Worm (Caenorhabditis elegans) whole organism, L1 larva: Measurements from ENCODE around the gene asah-2.

ENCODE experiments used
- C04F5.9 ChIP-seq: sonication (generic microtip); optimal IDR thresholded peaks from 2 replicates; lab custom pipeline; 2016; ENCODE audit warnings: missing genetic modification characterization, missing compliant biosample characterization
- C16A3.4 ChIP-seq: fragments of 150-350 bp; optimal IDR thresholded peaks from 2 replicates; lab custom pipeline; 2014; ENCODE audit warnings: missing biosample characterization, missing genetic modification characterization
- Y116A8C.19 ChIP-seq: sonication (generic microtip); optimal IDR thresholded peaks from 2 replicates; lab custom pipeline; 2016; ENCODE audit warnings: missing compliant biosample characterization, missing genetic modification characterization, borderline replicate concordance
- aha-1 ChIP-seq: fragments of 150-350 bp; optimal IDR thresholded peaks from 2 replicates; lab custom pipeline; 2014; ENCODE audit warnings: missing biosample characterization, missing genetic modification characterization
- alr-1 ChIP-seq: fragments of 200-800 bp; sonication (Bioruptor generic); optimal IDR thresholded peaks from 2 replicates; lab custom pipeline; 2018; ENCODE audit warnings: borderline replicate concordance, mild to moderate bottlenecking, missing genetic modification characterization, missing compliant biosample characterization
- aly-2 ChIP-seq: fragments of 150-350 bp; optimal IDR thresholded peaks from 2 replicates; lab custom pipeline; 2014; ENCODE audit warnings: missing biosample characterization, missing genetic modification characterization
- ama-1 ChIP-seq: fragments of 150-350 bp; optimal IDR thresholded peaks from 2 replicates; lab custom pipeline; 2014
- ceh-8 ChIP-seq: fragments of 200-800 bp; sonication (Bioruptor generic); optimal IDR thresholded peaks from 2 replicates; lab custom pipeline; 2018; ENCODE audit warnings: mild to moderate bottlenecking, missing genetic modification characterization, moderate library complexity, missing compliant biosample characterization
- ceh-82 ChIP-seq, 3 experiments: fragments of 150-350 bp in 1 of 3; sonication (generic microtip) in 2 of 3; optimal IDR thresholded peaks; 2 replicates each; lab custom pipeline; 2014 to 2017; ENCODE audit warnings: missing biosample characterization in 3 of 3, missing genetic modification characterization in 3 of 3
- ces-1 ChIP-seq: fragments of 150-350 bp; optimal IDR thresholded peaks from 2 replicates; lab custom pipeline; 2014; ENCODE audit warnings: missing biosample characterization, missing genetic modification reagents, missing genetic modification characterization
- dpl-1 ChIP-seq, 3 experiments: fragments of 150-350 bp in 2 of 3; sonication (generic microtip) in 1 of 3; optimal IDR thresholded peaks; 2 replicates each; lab custom pipeline; 2014 to 2017; ENCODE audit warnings: missing biosample characterization in 3 of 3, missing genetic modification characterization in 3 of 3, missing genetic modification reagents in 3 of 3
- dsc-1 ChIP-seq: sonication (generic microtip); optimal IDR thresholded peaks from 2 replicates; lab custom pipeline; 2016; ENCODE audit warnings: mild to moderate bottlenecking, missing genetic modification characterization, missing compliant biosample characterization
- efl-1 ChIP-seq, 4 experiments: fragments of 150-350 bp; optimal IDR thresholded peaks in 3 of 4; peaks in 1 of 4; 1 replicate in 1 of 4; 2 replicates in 3 of 4; lab custom pipeline; 2014; ENCODE audit warnings: missing biosample characterization in 2 of 4, missing genetic modification characterization in 2 of 4, missing genetic modification reagents in 2 of 4
- efl-3 ChIP-seq: fragments of 200-800 bp; sonication (Bioruptor generic); optimal IDR thresholded peaks from 2 replicates; lab custom pipeline; 2018; ENCODE audit warnings: mild to moderate bottlenecking, missing genetic modification characterization, missing compliant biosample characterization
- fkh-8 ChIP-seq: sonication (generic microtip); optimal IDR thresholded peaks from 2 replicates; lab custom pipeline; 2016; ENCODE audit warnings: mild to moderate bottlenecking, missing genetic modification characterization, missing compliant biosample characterization
- grh-1 ChIP-seq: fragments of 200-800 bp; sonication (Bioruptor generic); IDR thresholded peaks from 2 replicates; pipeline ENCODE4 v1.3.6; 2022; ENCODE audit warnings: missing genetic modification reagents, missing genetic modification characterization, missing compliant biosample characterization
- hpl-2 ChIP-seq: fragments of 150-350 bp; optimal IDR thresholded peaks from 2 replicates; lab custom pipeline; 2014; ENCODE audit warnings: missing biosample characterization, missing genetic modification reagents, missing genetic modification characterization
- irx-1 ChIP-seq: sonication (generic microtip); optimal IDR thresholded peaks from 2 replicates; lab custom pipeline; 2016; ENCODE audit warnings: missing genetic modification characterization, missing compliant biosample characterization
- isw-1 ChIP-seq: fragments of 200-800 bp; sonication (Bioruptor generic); IDR thresholded peaks from 2 replicates; pipeline ENCODE4 v1.3.6; 2022; ENCODE audit warnings: missing genetic modification characterization, missing compliant biosample characterization
- lin-14 ChIP-seq: fragments of 200-800 bp; sonication (Bioruptor generic); optimal IDR thresholded peaks from 2 replicates; lab custom pipeline; 2018; ENCODE audit warnings: mild to moderate bottlenecking, missing genetic modification characterization, moderate library complexity, missing compliant biosample characterization
- lin-15B ChIP-seq: fragments of 150-350 bp; sonication (generic microtip); optimal IDR thresholded peaks from 3 replicates; lab custom pipeline; 2014; ENCODE audit warnings: missing biosample characterization, missing genetic modification characterization
- lin-35 ChIP-seq, 2 experiments: fragments of 150-350 bp; optimal IDR thresholded peaks; 2 replicates each; lab custom pipeline; 2014; ENCODE audit warnings: missing biosample characterization in 2 of 2, missing genetic modification characterization in 2 of 2, missing genetic modification reagents in 2 of 2
- lin-39 ChIP-seq: fragments of 150-350 bp; optimal IDR thresholded peaks from 2 replicates; lab custom pipeline; 2014; ENCODE audit warnings: missing biosample characterization, missing genetic modification reagents, missing genetic modification characterization
- lsy-2 ChIP-seq, 2 experiments: fragments of 150-350 bp; optimal IDR thresholded peaks; 2 replicates each; lab custom pipeline; 2014; ENCODE audit warnings: missing biosample characterization in 2 of 2, missing genetic modification characterization in 2 of 2
- mef-2 ChIP-seq: fragments of 150-350 bp; optimal IDR thresholded peaks from 2 replicates; lab custom pipeline; 2014; ENCODE audit warnings: missing biosample characterization, missing genetic modification characterization
- mep-1 ChIP-seq: fragments of 150-350 bp; optimal IDR thresholded peaks from 2 replicates; lab custom pipeline; 2014; ENCODE audit warnings: missing biosample characterization, missing genetic modification characterization
- nhr-11 ChIP-seq: fragments of 150-350 bp; optimal IDR thresholded peaks from 2 replicates; lab custom pipeline; 2014; ENCODE audit warnings: missing biosample characterization, missing genetic modification characterization
- nhr-47 ChIP-seq: sonication (generic microtip); optimal IDR thresholded peaks from 2 replicates; lab custom pipeline; 2016; ENCODE audit warnings: mild to moderate bottlenecking, missing genetic modification characterization, moderate library complexity, missing compliant biosample characterization
- nhr-76 ChIP-seq: sonication (generic microtip); optimal IDR thresholded peaks from 2 replicates; lab custom pipeline; 2017; ENCODE audit warnings: missing biosample characterization, missing genetic modification characterization
- nhr-77 ChIP-seq: fragments of 150-350 bp; optimal IDR thresholded peaks from 2 replicates; lab custom pipeline; 2014; ENCODE audit warnings: missing biosample characterization, missing genetic modification characterization
- nhr-84 ChIP-seq: sonication (generic microtip); optimal IDR thresholded peaks from 2 replicates; lab custom pipeline; 2017; ENCODE audit warnings: missing biosample characterization, missing genetic modification characterization
- rnt-1 ChIP-seq: sonication (generic microtip); optimal IDR thresholded peaks from 2 replicates; lab custom pipeline; 2016; ENCODE audit warnings: mild to moderate bottlenecking, missing genetic modification characterization, moderate library complexity, missing compliant biosample characterization
- skn-1 ChIP-seq: fragments of 150-350 bp; optimal IDR thresholded peaks from 2 replicates; lab custom pipeline; 2014; ENCODE audit warnings: missing biosample characterization, missing genetic modification characterization
- snpc-4 ChIP-seq: fragments of 150-350 bp; optimal IDR thresholded peaks from 2 replicates; lab custom pipeline; 2014; ENCODE audit warnings: missing biosample characterization, missing genetic modification characterization
- snu-23 ChIP-seq: sonication (generic microtip); optimal IDR thresholded peaks from 2 replicates; lab custom pipeline; 2016; ENCODE audit warnings: missing genetic modification characterization, missing compliant biosample characterization
- sox-4 ChIP-seq: sonication (generic microtip); optimal IDR thresholded peaks from 2 replicates; lab custom pipeline; 2016; ENCODE audit warnings: missing genetic modification characterization, missing compliant biosample characterization
- sptf-1 ChIP-seq: fragments of 150-350 bp; optimal IDR thresholded peaks from 2 replicates; lab custom pipeline; 2014; ENCODE audit warnings: missing biosample characterization, missing genetic modification characterization
- sup-37 ChIP-seq: fragments of 200-800 bp; sonication (Bioruptor generic); optimal IDR thresholded peaks from 2 replicates; lab custom pipeline; 2018; ENCODE audit warnings: mild to moderate bottlenecking, missing genetic modification characterization, missing compliant biosample characterization
- swsn-7 ChIP-seq: sonication (generic microtip); optimal IDR thresholded peaks from 2 replicates; lab custom pipeline; 2016; ENCODE audit warnings: missing genetic modification characterization, missing compliant biosample characterization
- vab-15 ChIP-seq: sonication (generic microtip); optimal IDR thresholded peaks from 2 replicates; lab custom pipeline; 2017; ENCODE audit warnings: missing genotype, mild to moderate bottlenecking, missing genetic modification characterization, missing compliant biosample characterization
- zag-1 ChIP-seq: fragments of 150-350 bp; optimal IDR thresholded peaks from 2 replicates; lab custom pipeline; 2014; ENCODE audit warnings: missing biosample characterization, missing genetic modification characterization
- zip-4 ChIP-seq: fragments of 200-800 bp; sonication (Bioruptor generic); optimal IDR thresholded peaks from 2 replicates; lab custom pipeline; 2018; ENCODE audit warnings: mild to moderate bottlenecking, missing genetic modification characterization, moderate library complexity, missing compliant biosample characterization
- ztf-4 ChIP-seq: fragments of 150-350 bp; optimal IDR thresholded peaks from 2 replicates; lab custom pipeline; 2014; ENCODE audit warnings: missing biosample characterization, missing genetic modification characterization

asah-2 gene

ce11 chrII:10099804-10100360 lies 39.5 kb upstream of the asah-2 start, which contains the start of the genes pas-7 and puf-12:
TSS of gene pas-7 (minus strand) at chrII:10099854.
TSS of gene puf-12 (plus strand) at chrII:10100310.
- TF ChIP-seq lin-14 (GFP tag; lab: Kevin White, UChicago) = peak; percentile 37
- peak; percentile 24 to 67 (median 41) for TF ChIP-seq dpl-1 (GFP tag; optimal IDR thresholded peaks at IDR 0.05; lab: Kevin White, UChicago)
- peak; percentile 60 to 69 for TF ChIP-seq efl-1 (optimal IDR thresholded peaks at IDR 0.05; lab: Kevin White, UChicago)
- peak; percentile 62 to 89 for TF ChIP-seq efl-1 (GFP tag; optimal IDR thresholded peaks at IDR 0.05 in 1 of 2; lab: Kevin White, UChicago)
- TF ChIP-seq ceh-8 = no peak
- peak; percentile 15 for TF ChIP-seq snpc-4 (tag; lab: Kevin White, UChicago)
- TF ChIP-seq isw-1 = peak; percentile 22
- peak in 1 of 3 experiments; percentile 20 for TF ChIP-seq ceh-82 (tag; optimal IDR thresholded peaks at IDR 0.05; lab: Kevin White, UChicago)
- peak; percentile 55 to 74 for TF ChIP-seq lin-35 (GFP tag; optimal IDR thresholded peaks at IDR 0.05; lab: Kevin White, UChicago)
- TF ChIP-seq lin-15B (tag; lab: Kevin White, UChicago) = peak; percentile 17
- no peak for TF ChIP-seq nhr-77 (tag; lab: Kevin White, UChicago)
- peak; percentile 48 for TF ChIP-seq C16A3.4 (tag; lab: Kevin White, UChicago)
- peak in 1 of 2 experiments; percentile 80 for TF ChIP-seq lsy-2 (tag; optimal IDR thresholded peaks at IDR 0.05; lab: Kevin White, UChicago)
- TF ChIP-seq hpl-2 = peak; percentile 14
- TF ChIP-seq alr-1 (tag; lab: Kevin White, UChicago) = no peak
- peak; percentile 99 for TF ChIP-seq skn-1
- peak; percentile 48 for TF ChIP-seq snu-23 (GFP tag; lab: Kevin White, UChicago)
- no peak for TF ChIP-seq nhr-76 (tag; lab: Kevin White, UChicago)

DNA sequence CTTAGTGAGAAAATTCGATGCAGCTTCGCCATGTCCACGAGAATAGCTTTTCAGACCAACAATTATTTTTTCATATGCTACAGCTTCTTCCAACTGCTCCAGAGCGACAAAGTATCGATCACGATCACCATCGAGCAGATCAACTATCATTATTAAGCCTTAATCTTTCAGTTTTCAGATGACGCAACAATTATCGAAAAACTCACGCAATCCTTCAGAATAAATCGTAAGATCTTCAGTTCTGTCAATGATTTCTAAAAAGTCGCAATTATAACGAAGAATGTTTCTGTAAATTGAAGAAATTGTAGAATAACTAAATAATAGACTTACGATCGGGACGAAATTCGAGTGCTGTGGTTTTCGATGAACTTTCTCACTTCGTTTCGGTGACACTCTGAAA lies 36.2 kb upstream of the asah-2 start:
- no peak for TF ChIP-seq grh-1
- no peak for TF ChIP-seq ztf-4 (tag; lab: Kevin White, UChicago)
- no peak for TF ChIP-seq nhr-47 (tag; lab: Kevin White, UChicago)
- TF ChIP-seq dsc-1 = no peak
- no peak for TF ChIP-seq ces-1
- TF ChIP-seq efl-3 = no peak
- no peak for TF ChIP-seq lin-39 (tag; lab: Kevin White, UChicago)
- TF ChIP-seq nhr-84 (tag; lab: Kevin White, UChicago) = no peak
- TF ChIP-seq snpc-4 (tag; lab: Kevin White, UChicago) = no peak
- no peak for TF ChIP-seq fkh-8 (tag; lab: Kevin White, UChicago)
- TF ChIP-seq sox-4 (tag; lab: Kevin White, UChicago) = no peak
- no peak for TF ChIP-seq mep-1 (tag; lab: Kevin White, UChicago)
- TF ChIP-seq alr-1 (tag; lab: Kevin White, UChicago) = no peak
- no peak for TF ChIP-seq aha-1 (tag; lab: Kevin White, UChicago)
- no peak for TF ChIP-seq irx-1
- no peak for TF ChIP-seq hpl-2

DNA sequence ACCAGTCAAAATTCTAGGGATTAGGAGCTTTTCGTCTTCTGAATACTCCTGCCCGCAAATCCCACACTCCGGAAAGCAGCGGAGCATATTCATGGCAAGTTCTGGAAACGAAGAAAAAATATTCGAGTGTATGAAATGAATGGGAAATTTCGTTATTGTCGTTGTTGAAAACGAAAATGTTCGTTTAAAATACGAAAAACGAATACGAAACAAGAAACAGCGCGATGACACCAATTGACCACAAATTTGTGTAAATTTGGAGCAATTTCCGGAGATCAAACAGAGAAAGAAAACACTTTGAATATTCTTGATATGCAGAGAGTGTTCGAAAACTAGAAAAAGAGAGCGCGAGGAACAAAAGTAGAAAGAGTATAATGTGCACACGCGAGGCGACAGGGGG lies 33.8 kb upstream of the asah-2 start, which contains the start of gene ZK945.4:
Gene ZK945.4 (minus strand): TSS at position 101 of the 400 bp plus-strand sequence.
- TF ChIP-seq sup-37 (GFP tag; lab: Kevin White, UChicago) = no peak
- TF ChIP-seq aly-2 = no peak
- no peak for TF ChIP-seq sptf-1
- no peak for TF ChIP-seq snpc-4 (tag; lab: Kevin White, UChicago)
- TF ChIP-seq zag-1 (tag; lab: Kevin White, UChicago) = no peak
- TF ChIP-seq rnt-1 (tag; lab: Kevin White, UChicago) = no peak
- no peak for TF ChIP-seq nhr-11 (tag; lab: Kevin White, UChicago)
- no peak for TF ChIP-seq dpl-1 (GFP tag; optimal IDR thresholded peaks at IDR 0.05; lab: Kevin White, UChicago)

ce11 chrII:10106870-10107269 lies 32.5 kb upstream of the asah-2 start, which contains the start of gene ZK945.6:
TSS of gene ZK945.6 (minus strand) at chrII:10106970.
- no peak for TF ChIP-seq zip-4 (GFP tag; lab: Kevin White, UChicago)
- TF ChIP-seq aha-1 (tag; lab: Kevin White, UChicago) = no peak
- TF ChIP-seq C16A3.4 (tag; lab: Kevin White, UChicago) = no peak
- TF ChIP-seq vab-15 = no peak
- no peak for TF ChIP-seq C04F5.9 (tag; lab: Kevin White, UChicago)
- no peak for TF ChIP-seq Y116A8C.19 (tag; lab: Kevin White, UChicago)
- TF ChIP-seq efl-1 (optimal IDR thresholded peaks at IDR 0.05; lab: Kevin White, UChicago) = no peak
- TF ChIP-seq efl-1 (GFP tag; optimal IDR thresholded peaks at IDR 0.05 in 1 of 2; lab: Kevin White, UChicago) = no peak
- TF ChIP-seq rnt-1 (tag; lab: Kevin White, UChicago) = no peak
- TF ChIP-seq efl-3 = no peak
- no peak for TF ChIP-seq lin-39 (tag; lab: Kevin White, UChicago)
- no peak for TF ChIP-seq ama-1 (lab: Kevin White, UChicago)
- no peak for TF ChIP-seq lin-35 (GFP tag; optimal IDR thresholded peaks at IDR 0.05; lab: Kevin White, UChicago)
- TF ChIP-seq sox-4 (tag; lab: Kevin White, UChicago) = no peak
- TF ChIP-seq mep-1 (tag; lab: Kevin White, UChicago) = no peak
- no peak for TF ChIP-seq swsn-7 (tag; lab: Kevin White, UChicago)
- TF ChIP-seq skn-1 = no peak
- no peak for TF ChIP-seq mef-2 (tag; lab: Kevin White, UChicago)
- TF ChIP-seq snpc-4 (tag; lab: Kevin White, UChicago) = no peak
- TF ChIP-seq, all 84 proteins: peak for 0
